Fruit fly (Drosophila melanogaster): ENCODE results near the gene Prosbeta2R2.

DNA sequence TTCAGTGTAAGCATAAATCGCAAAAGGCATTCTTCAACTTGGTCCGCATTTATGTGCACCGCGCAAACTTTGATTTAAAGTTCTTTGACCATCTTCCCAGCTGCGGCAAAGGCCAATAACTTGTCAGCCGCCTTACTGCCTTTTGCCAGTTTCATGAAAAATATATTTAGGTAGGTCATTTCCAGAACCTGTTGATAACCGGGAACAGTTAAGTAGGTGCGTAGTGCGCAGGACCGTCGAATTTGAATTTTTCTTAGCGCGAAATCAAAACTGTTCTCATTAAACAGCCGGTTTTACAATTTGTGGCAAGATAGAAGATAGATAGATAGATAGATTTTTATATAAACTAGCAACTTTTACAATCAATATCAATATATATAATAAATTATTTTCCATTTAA, 47.4 kb downstream of the Prosbeta2R2 start:
- TF ChIP-seq ttk (optimal IDR thresholded peaks at IDR 0.05) (no peak), insv (optimal IDR thresholded peaks at IDR 0.05) (no peak), h (optimal IDR thresholded peaks at IDR 0.05) (no peak), psq (optimal IDR thresholded peaks at IDR 0.05) (no peak)

Data from Kc167 (cell line).